Fruit fly (Drosophila melanogaster): ENCODE results near the gene Bub3.

DNA sequence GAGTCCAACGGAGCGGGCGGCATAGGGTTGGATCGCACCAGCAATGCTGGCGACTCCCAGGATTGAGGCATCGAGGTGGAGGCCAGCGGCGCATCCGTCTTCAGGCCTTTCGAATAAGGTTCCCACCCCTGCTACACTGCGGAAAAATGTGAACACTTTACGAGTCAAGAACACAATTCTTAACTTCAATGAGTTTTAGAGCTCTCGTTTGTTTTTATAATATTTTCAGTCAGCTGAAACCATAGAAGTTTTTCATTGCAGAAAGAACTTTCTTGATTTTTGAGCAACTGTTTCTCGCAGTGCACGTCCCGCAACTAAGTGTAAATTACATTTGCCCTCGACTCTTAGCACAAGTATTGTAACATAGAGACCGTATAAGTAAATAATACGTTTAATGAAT, 21.1 kb upstream of the Bub3 start:
- TF ChIP-seq CG1620 (GFP tag; optimal IDR thresholded peaks at IDR 0.05) = no peak
- TF ChIP-seq kay (GFP tag; ENCODE audit: borderline replicate concordance) = no peak
- no peak for TF ChIP-seq CG11617 (GFP tag; optimal IDR thresholded peaks at IDR 0.05)
- TF ChIP-seq CG12768 (GFP tag; optimal IDR thresholded peaks at IDR 0.05) = no peak
